Fruit fly (Drosophila melanogaster) whole organism, adult: ENCODE measurements around the gene CG17118.

Experiments used
- CG11617 ChIP-seq: fragments of 200-800 bp; sonication (Bioruptor generic); optimal IDR thresholded peaks from 2 replicates; lab custom pipeline; 2017; ENCODE audit warnings: mild to moderate bottlenecking, missing biosample characterization, missing genetic modification reagents, missing genetic modification characterization
- CG12768 ChIP-seq: fragments of 200-800 bp; sonication (Bioruptor generic); optimal IDR thresholded peaks from 2 replicates; lab custom pipeline; 2017; ENCODE audit warnings: missing biosample characterization, missing genetic modification characterization, mild to moderate bottlenecking, moderate library complexity, missing genetic modification reagents
- CG14711 ChIP-seq: fragments of 200-800 bp; sonication (Bioruptor generic); optimal IDR thresholded peaks from 2 replicates; lab custom pipeline; 2018; ENCODE audit warnings: missing biosample characterization, mild to moderate bottlenecking, missing genetic modification characterization, moderate library complexity
- CG33017 ChIP-seq: fragments of 200-800 bp; sonication (Bioruptor generic); optimal IDR thresholded peaks from 2 replicates; lab custom pipeline; 2018; ENCODE audit warnings: missing biosample characterization, mild to moderate bottlenecking, missing genetic modification characterization, moderate library complexity
- CG7101 ChIP-seq: fragments of 200-800 bp; sonication (Bioruptor generic); optimal IDR thresholded peaks from 2 replicates; lab custom pipeline; 2018; ENCODE audit warnings: missing biosample characterization, mild to moderate bottlenecking, missing genetic modification characterization, moderate library complexity
- Mnt ChIP-seq: fragments of 200-800 bp; sonication (Bioruptor generic); optimal IDR thresholded peaks from 2 replicates; lab custom pipeline; 2016; ENCODE audit warnings: missing biosample characterization, mild to moderate bottlenecking, missing genetic modification characterization
- bab1 ChIP-seq: fragments of 200-800 bp; sonication (Bioruptor generic); optimal IDR thresholded peaks from 3 replicates; lab custom pipeline; 2019; ENCODE audit warnings: missing biosample characterization, mild to moderate bottlenecking, missing genetic modification characterization, moderate library complexity
- cic ChIP-seq: fragments of 200-800 bp; sonication (Bioruptor generic); optimal IDR thresholded peaks from 2 replicates; lab custom pipeline; 2017; ENCODE audit warnings: missing biosample characterization, mild to moderate bottlenecking, missing genetic modification characterization, moderate library complexity
- kay ChIP-seq: fragments of 200-800 bp; sonication (Bioruptor generic); peaks from one replicate; lab custom pipeline; 2016; ENCODE audit warnings: missing biosample characterization, missing genetic modification characterization, borderline replicate concordance
- tj ChIP-seq: fragments of 200-800 bp; sonication (Bioruptor generic); optimal IDR thresholded peaks from 3 replicates; lab custom pipeline; 2017; ENCODE audit warnings: missing biosample characterization, mild to moderate bottlenecking, missing genetic modification characterization, moderate library complexity
- toe ChIP-seq: fragments of 200-800 bp; sonication (Bioruptor generic); optimal IDR thresholded peaks from 2 replicates; lab custom pipeline; 2016; ENCODE audit warnings: missing biosample characterization, missing genetic modification characterization

dm6 chr2L:10729955-10730354, at the start of gene CG17118:
- TF ChIP-seq cic (GFP tag; lab: Kevin White, UChicago) (no peak), bab1 (GFP tag; lab: Kevin White, UChicago) (no peak), kay (GFP tag; lab: Kevin White, UChicago) (no peak), toe (no peak), CG7101 (tag; lab: Kevin White, UChicago) (no peak), CG11617 (GFP tag; lab: Kevin White, UChicago) (no peak), CG33017 (tag; lab: Kevin White, UChicago) (no peak), tj (GFP tag; lab: Kevin White, UChicago) (no peak), Mnt (GFP tag; lab: Kevin White, UChicago) (no peak), CG12768 (GFP tag; lab: Kevin White, UChicago) (no peak), CG14711 (tag; lab: Kevin White, UChicago) (no peak)
